Fruit fly (Drosophila melanogaster) whole organism, embryonic: ENCODE data around the gene CG42305.

Experiments used
- Awh ChIP-seq: fragments of 200-800 bp; sonication (Bioruptor generic); IDR thresholded peaks from 2 replicates; pipeline ENCODE4, ENCODE4 v1.3.6; 2022; ENCODE audit warnings: missing biosample characterization, missing genetic modification characterization
- Bdp1 ChIP-seq: fragments of 200-800 bp; sonication (Bioruptor generic); optimal IDR thresholded peaks from 3 replicates; lab custom pipeline; 2016; ENCODE audit warnings: missing biosample characterization, missing genetic modification characterization
- Bgb ChIP-seq: fragments of 200-800 bp; sonication (Bioruptor generic); IDR thresholded peaks from 2 replicates; pipeline ENCODE4 v1.3.6; 2022; ENCODE audit warnings: missing biosample characterization, missing genetic modification characterization; ENCODE audit not compliant: partially characterized antibody
- CG10321 ChIP-seq: fragments of 200-800 bp; sonication (Bioruptor generic); IDR thresholded peaks from 2 replicates; pipeline ENCODE4 v1.3.6; 2022; ENCODE audit warnings: missing biosample characterization, missing genetic modification characterization
- CG10959 ChIP-seq: fragments of 200-800 bp; sonication (Bioruptor generic); IDR thresholded peaks from 2 replicates; pipeline ENCODE4 v1.3.6; 2022; ENCODE audit warnings: missing biosample characterization, missing genetic modification characterization
- CG11695 ChIP-seq: fragments of 200-800 bp; sonication (Bioruptor generic); IDR thresholded peaks from 3 replicates; pipeline ENCODE4 v1.3.6; 2022; ENCODE audit warnings: missing biosample characterization, missing genetic modification characterization
- CG12219 ChIP-seq: fragments of 200-800 bp; sonication (Bioruptor generic); optimal IDR thresholded peaks from 3 replicates; lab custom pipeline; 2018; ENCODE audit warnings: missing biosample characterization, mild to moderate bottlenecking, missing genetic modification characterization
- CG12942 ChIP-seq: fragments of 200-800 bp; sonication (Bioruptor generic); optimal IDR thresholded peaks from 3 replicates; lab custom pipeline; 2016; ENCODE audit warnings: missing biosample characterization, missing genetic modification characterization
- CG17328 ChIP-seq: fragments of 200-800 bp; sonication (Bioruptor generic); IDR thresholded peaks from 2 replicates; pipeline ENCODE4 v1.3.6; 2022; ENCODE audit warnings: missing biosample characterization, missing genetic modification characterization
- CG17361 ChIP-seq: fragments of 200-800 bp; sonication (Bioruptor generic); IDR thresholded peaks from 3 replicates; pipeline ENCODE4 v1.3.6; 2022; ENCODE audit warnings: missing biosample characterization, missing genetic modification characterization
- CG17568 ChIP-seq: fragments of 200-800 bp; sonication (Bioruptor generic); optimal IDR thresholded peaks from 2 replicates; lab custom pipeline; 2018; ENCODE audit warnings: missing biosample characterization, mild to moderate bottlenecking, missing genetic modification characterization, moderate library complexity
- CG3163 ChIP-seq: fragments of 200-800 bp; sonication (Bioruptor generic); optimal IDR thresholded peaks from 3 replicates; lab custom pipeline; 2016; ENCODE audit warnings: missing biosample characterization, missing genetic modification characterization
- CG3407 ChIP-seq: fragments of 200-800 bp; sonication (Bioruptor generic); optimal IDR thresholded peaks from 2 replicates; lab custom pipeline; 2018; ENCODE audit warnings: missing biosample characterization, mild to moderate bottlenecking, missing genetic modification characterization
- CG43689 ChIP-seq: fragments of 200-800 bp; sonication (Bioruptor generic); IDR thresholded peaks from 2 replicates; pipeline ENCODE4 v1.3.6; 2022; ENCODE audit warnings: missing biosample characterization, missing genetic modification characterization
- CG6654 ChIP-seq: fragments of 200-800 bp; sonication (Bioruptor generic); optimal IDR thresholded peaks from 2 replicates; lab custom pipeline; 2017; ENCODE audit warnings: missing biosample characterization, mild to moderate bottlenecking, missing genetic modification characterization
- CG7372 ChIP-seq: fragments of 200-800 bp; sonication (Bioruptor generic); IDR thresholded peaks from 2 replicates; pipeline ENCODE4 v1.3.6; 2022; ENCODE audit warnings: missing biosample characterization, missing genetic modification characterization
- CG7745 ChIP-seq: fragments of 200-800 bp; sonication (Bioruptor generic); optimal IDR thresholded peaks from 2 replicates; lab custom pipeline; 2018; ENCODE audit warnings: missing biosample characterization, mild to moderate bottlenecking, missing genetic modification characterization, moderate library complexity
- CG7928 ChIP-seq: fragments of 200-800 bp; sonication (Bioruptor generic); optimal IDR thresholded peaks from 2 replicates; lab custom pipeline; 2017; ENCODE audit warnings: missing biosample characterization, mild to moderate bottlenecking, missing genetic modification characterization
- CG8281 ChIP-seq: fragments of 200-800 bp; sonication (Bioruptor generic); optimal IDR thresholded peaks from 2 replicates; lab custom pipeline; 2018; ENCODE audit warnings: missing biosample characterization, mild to moderate bottlenecking, missing genetic modification characterization, moderate library complexity
- CG8359 ChIP-seq: fragments of 200-800 bp; sonication (Bioruptor generic); optimal IDR thresholded peaks from 2 replicates; lab custom pipeline; 2017; ENCODE audit warnings: missing biosample characterization, mild to moderate bottlenecking, missing genetic modification characterization, borderline replicate concordance
- Dbx ChIP-seq: fragments of 200-800 bp; sonication (Bioruptor generic); IDR thresholded peaks from 3 replicates; pipeline ENCODE4 v1.3.6; 2022; ENCODE audit warnings: missing biosample characterization, missing genetic modification characterization
- Dip2 ChIP-seq: fragments of 200-800 bp; sonication (Bioruptor generic); IDR thresholded peaks from 2 replicates; pipeline ENCODE4 v1.3.6; 2022; ENCODE audit warnings: missing biosample characterization, missing genetic modification characterization
- Dll ChIP-seq: fragments of 200-800 bp; sonication (Bioruptor generic); IDR thresholded peaks from 4 replicates; pipeline ENCODE4 v1.3.6; 2022; ENCODE audit warnings: missing biosample characterization, missing genetic modification characterization; ENCODE audit not compliant: partially characterized antibody
- Gsc ChIP-seq: fragments of 200-800 bp; sonication (Bioruptor generic); IDR thresholded peaks from 2 replicates; pipeline ENCODE4 v1.3.6; 2022; ENCODE audit warnings: missing biosample characterization, missing genetic modification characterization
- Hr39 ChIP-seq: fragments of >200 bp; optimal IDR thresholded peaks from 2 replicates; lab custom pipeline; 2017
- MBD-R2 ChIP-seq: fragments of 200-800 bp; sonication (Bioruptor generic); IDR thresholded peaks from 2 replicates; pipeline ENCODE4 v1.3.6; 2022; ENCODE audit warnings: missing biosample characterization, missing genetic modification characterization
- NFAT ChIP-seq: fragments of 200-800 bp; sonication (Bioruptor generic); IDR thresholded peaks from 2 replicates; pipeline ENCODE4 v1.3.6; 2022; ENCODE audit warnings: missing biosample characterization, missing genetic modification characterization
- Nf-YB ChIP-seq: fragments of 200-800 bp; sonication (Bioruptor generic); optimal IDR thresholded peaks from 3 replicates; lab custom pipeline; 2019; ENCODE audit warnings: missing biosample characterization, mild to moderate bottlenecking, missing genetic modification characterization, moderate library complexity
- Sin3A ChIP-seq: fragments of >200 bp; optimal IDR thresholded peaks from 2 replicates; lab custom pipeline; 2018
- amos ChIP-seq: fragments of 200-800 bp; sonication (Bioruptor generic); IDR thresholded peaks from 2 replicates; pipeline ENCODE4 v1.3.6; 2022; ENCODE audit warnings: missing biosample characterization, missing genetic modification characterization; ENCODE audit not compliant: partially characterized antibody
- aop ChIP-seq: fragments of 200-800 bp; sonication (Bioruptor generic); IDR thresholded peaks from 2 replicates; pipeline ENCODE4 v1.3.6; 2022; ENCODE audit warnings: missing biosample characterization, missing genetic modification characterization
- disco-r ChIP-seq: fragments of 200-800 bp; sonication (Bioruptor generic); optimal IDR thresholded peaks from 2 replicates; lab custom pipeline; 2016; ENCODE audit warnings: missing biosample characterization, missing genetic modification characterization
- en ChIP-seq: fragments of 200-800 bp; sonication (Bioruptor generic); optimal IDR thresholded peaks from 2 replicates; lab custom pipeline; 2016; ENCODE audit warnings: missing biosample characterization, missing genetic modification characterization
- esg ChIP-seq: fragments of 200-800 bp; sonication (Bioruptor generic); conservative IDR thresholded peaks from 2 replicates; pipeline ENCODE4 v1.3.6; 2022; ENCODE audit warnings: missing biosample characterization, missing genetic modification characterization
- gce ChIP-seq: fragments of 200-800 bp; sonication (Bioruptor generic); IDR thresholded peaks from 3 replicates; pipeline ENCODE4 v1.3.6; 2022; ENCODE audit warnings: missing biosample characterization, missing genetic modification characterization
- gcm2 ChIP-seq: fragments of 200-800 bp; sonication (Bioruptor generic); optimal IDR thresholded peaks from 2 replicates; lab custom pipeline; 2016; ENCODE audit warnings: missing biosample characterization, missing genetic modification characterization
- grau ChIP-seq: fragments of 200-800 bp; optimal IDR thresholded peaks from 3 replicates; lab custom pipeline; 2019; ENCODE audit warnings: missing biosample characterization, mild to moderate bottlenecking, missing genetic modification characterization, moderate library complexity
- ken ChIP-seq: fragments of 200-800 bp; sonication (Bioruptor generic); IDR thresholded peaks from 3 replicates; pipeline ENCODE4 v1.3.6; 2022; ENCODE audit warnings: missing biosample characterization, missing genetic modification characterization
- lbe ChIP-seq: fragments of 200-800 bp; sonication (Bioruptor generic); optimal IDR thresholded peaks from 2 replicates; lab custom pipeline; 2016; ENCODE audit warnings: missing biosample characterization, mild to moderate bottlenecking, missing genetic modification characterization
- lilli ChIP-seq: fragments of 200-800 bp; sonication (Bioruptor generic); optimal IDR thresholded peaks from 3 replicates; lab custom pipeline; 2016; ENCODE audit warnings: missing biosample characterization, missing genetic modification characterization
- luna ChIP-seq: fragments of 200-800 bp; sonication (Bioruptor generic); optimal IDR thresholded peaks from 2 replicates; lab custom pipeline; 2016; ENCODE audit warnings: missing biosample characterization, missing genetic modification characterization
- nerfin-2 ChIP-seq: fragments of 200-800 bp; sonication (Bioruptor generic); IDR thresholded peaks from 2 replicates; pipeline ENCODE4 v1.3.6; 2022; ENCODE audit warnings: missing biosample characterization, missing genetic modification characterization; ENCODE audit not compliant: partially characterized antibody
- p53 ChIP-seq: fragments of 200-800 bp; sonication (Bioruptor generic); optimal IDR thresholded peaks from 2 replicates; lab custom pipeline; 2016; ENCODE audit warnings: missing biosample characterization, missing genetic modification characterization
- pan ChIP-seq, 4 experiments: fragments of >200 bp in 3 of 4; fragments of 200-800 bp in 1 of 4; sonication (Bioruptor generic) in 1 of 4; optimal IDR thresholded peaks in 3 of 4; IDR thresholded peaks in 1 of 4; 2 replicates each; pipeline versions ENCODE4 v1.3.6 to Lab custom; 2017 to 2022; ENCODE audit warnings: missing biosample characterization in 2 of 4, missing genetic modification characterization in 2 of 4, mixed read lengths in 1 of 4
- pum ChIP-seq: fragments of 200-800 bp; sonication (Bioruptor generic); optimal IDR thresholded peaks from 2 replicates; lab custom pipeline; 2016; ENCODE audit warnings: missing biosample characterization, missing genetic modification characterization
- schlank ChIP-seq: fragments of 200-800 bp; sonication (Bioruptor generic); optimal IDR thresholded peaks from 2 replicates; lab custom pipeline; 2018; ENCODE audit warnings: missing biosample characterization, mild to moderate bottlenecking, missing genetic modification characterization
- sim ChIP-seq: fragments of 200-800 bp; sonication (Bioruptor generic); IDR thresholded peaks from 2 replicates; pipeline ENCODE4 v1.3.6; 2022; ENCODE audit warnings: missing biosample characterization, missing genetic modification characterization
- sr ChIP-seq: fragments of 200-800 bp; sonication (Bioruptor generic); IDR thresholded peaks from 3 replicates; pipeline ENCODE4 v1.3.6; 2022; ENCODE audit warnings: missing biosample characterization, missing genetic modification characterization
- tll ChIP-seq, 2 experiments: fragments of 200-800 bp in 1 of 2; fragments of >200 bp in 1 of 2; sonication (Bioruptor generic) in 1 of 2; optimal IDR thresholded peaks; 2 replicates each; lab custom pipeline; 2017 to 2019; ENCODE audit warnings: missing biosample characterization in 2 of 2, missing genetic modification characterization in 2 of 2, mild to moderate bottlenecking in 1 of 2, moderate library complexity in 1 of 2
- trh ChIP-seq: fragments of 200-800 bp; sonication (Bioruptor generic); optimal IDR thresholded peaks from 2 replicates; lab custom pipeline; 2016; ENCODE audit warnings: missing biosample characterization, missing genetic modification characterization
- tx ChIP-seq: fragments of 200-800 bp; sonication (Bioruptor generic); optimal IDR thresholded peaks from 2 replicates; lab custom pipeline; 2016; ENCODE audit warnings: missing biosample characterization, missing genetic modification characterization
- yki ChIP-seq: fragments of >200 bp; optimal IDR thresholded peaks from 3 replicates; lab custom pipeline; 2018

CG42305 gene

dm6 chr2L:18857635-18858059 is 45.2 kb downstream of the CG42305 start (continued):
- TF ChIP-seq CG12219 (GFP tag; lab: Kevin White, UChicago): peak; percentile 87
- peak; percentile 95 for TF ChIP-seq lilli (GFP tag; lab: Kevin White, UChicago)
- TF ChIP-seq Dip2: no peak
- peak; percentile 90 for TF ChIP-seq CG17328 (GFP tag; lab: Robert Waterston, UW)
- peak; percentile 82 for TF ChIP-seq tx (GFP tag; lab: Kevin White, UChicago)
- peak; percentile 93 for TF ChIP-seq MBD-R2 (GFP tag; lab: Robert Waterston, UW)
- TF ChIP-seq CG43689 (GFP tag; lab: Robert Waterston, UW): peak; percentile 87
- TF ChIP-seq ken (GFP tag; lab: Robert Waterston, UW): peak; percentile 94
- TF ChIP-seq Bdp1 (GFP tag; lab: Kevin White, UChicago): peak; percentile 85
- no peak for TF ChIP-seq Dll (GFP tag; lab: Robert Waterston, UW)
- peak; percentile 75 for TF ChIP-seq en (GFP tag; lab: Kevin White, UChicago)
- TF ChIP-seq CG10959: peak; percentile 83
- TF ChIP-seq CG10321 (GFP tag; lab: Robert Waterston, UW): peak; percentile 68
- no peak for TF ChIP-seq nerfin-2 (GFP tag; lab: Robert Waterston, UW)
- TF ChIP-seq Hr39 (lab: Kevin White, UChicago): no peak
- peak; percentile 96 for TF ChIP-seq lbe (GFP tag; lab: Kevin White, UChicago)
- TF ChIP-seq esg (GFP tag; lab: Robert Waterston, UW): peak; percentile 81
- peak; percentile 88 for TF ChIP-seq NFAT (GFP tag; lab: Robert Waterston, UW)
- no peak for TF ChIP-seq yki
- peak; percentile 82 for TF ChIP-seq CG3407 (GFP tag; lab: Kevin White, UChicago)
- peak; percentile 73 for TF ChIP-seq CG8281 (tag; lab: Kevin White, UChicago)
- peak; percentile 72 for TF ChIP-seq CG7928 (GFP tag; lab: Kevin White, UChicago)
- peak; percentile 89 for TF ChIP-seq CG17568
- no peak for TF ChIP-seq tll (GFP tag; optimal IDR thresholded peaks at IDR 0.05; lab: Kevin White, UChicago)
- peak; percentile 68 for TF ChIP-seq CG8359 (GFP tag; lab: Kevin White, UChicago)
- no peak for TF ChIP-seq pan (optimal IDR thresholded peaks at IDR 0.05; lab: Kevin White, UChicago)
- peak in 1 of 2 experiments; percentile 95 for TF ChIP-seq pan (GFP tag; optimal IDR thresholded peaks at IDR 0.05 in 1 of 2, IDR thresholded peaks at IDR 0.05 in 1 of 2)
- no peak for TF ChIP-seq amos (GFP tag; lab: Robert Waterston, UW)
- no peak for TF ChIP-seq aop (GFP tag; lab: Robert Waterston, UW)
- peak; percentile 91 for TF ChIP-seq CG7372
- TF ChIP-seq sim (GFP tag; lab: Robert Waterston, UW): 0 out of 2 replicates have a peak, but pooled peaks have one; percentile 51
- TF ChIP-seq CG17361 (GFP tag; lab: Robert Waterston, UW): peak; percentile 90
- no peak for TF ChIP-seq CG7745 (tag; lab: Kevin White, UChicago)
- TF ChIP-seq schlank (tag; lab: Kevin White, UChicago): peak; percentile 78
- TF ChIP-seq CG3163: peak; percentile 66
- TF ChIP-seq Sin3A (lab: Kevin White, UChicago): no peak
- peak; percentile 88 for TF ChIP-seq Dbx (GFP tag; lab: Robert Waterston, UW)
- peak; percentile 88 for TF ChIP-seq CG11695
- peak; percentile 79 for TF ChIP-seq CG6654 (GFP tag; lab: Kevin White, UChicago)
- peak; percentile 92 for TF ChIP-seq grau (tag; lab: Kevin White, UChicago)
- no peak for TF ChIP-seq Bgb (GFP tag; lab: Robert Waterston, UW)
- TF ChIP-seq gce (GFP tag; lab: Robert Waterston, UW): peak; percentile 87; the same call in 2 of the 3 replicates
- peak; percentile 69 for TF ChIP-seq pum (GFP tag; lab: Kevin White, UChicago)
- TF ChIP-seq p53: peak; percentile 33
- peak; percentile 76 for TF ChIP-seq disco-r (GFP tag; lab: Kevin White, UChicago)
- TF ChIP-seq Gsc (GFP tag; lab: Robert Waterston, UW): peak; percentile 73
- TF ChIP-seq sr (GFP tag; lab: Robert Waterston, UW): peak; percentile 67; the same call in 1 of the 3 replicates
- peak; percentile 71 for TF ChIP-seq trh (GFP tag; lab: Kevin White, UChicago)
- TF ChIP-seq luna: peak; percentile 57
- TF ChIP-seq Nf-YB: peak; percentile 69
- peak; percentile 85 for TF ChIP-seq gcm2 (GFP tag; lab: Kevin White, UChicago)
- TF ChIP-seq CG12942 (GFP tag; lab: Kevin White, UChicago): peak; percentile 79
- peak; percentile 93 for TF ChIP-seq Awh (GFP tag; lab: Robert Waterston, UW)
